Worm (Caenorhabditis elegans): ENCODE data around the gene C18H7.12.

- no peak for TF ChIP-seq scrt-1 (GFP tag; IDR thresholded peaks at IDR 0.05)
- TF ChIP-seq aly-1 (tag; optimal IDR thresholded peaks at IDR 0.05), result no peak
- no peak for TF ChIP-seq ama-1 (optimal IDR thresholded peaks at IDR 0.05)
- TF ChIP-seq tbx-11 (GFP tag; IDR thresholded peaks at IDR 0.05), result no peak
- TF ChIP-seq pes-1 (GFP tag; IDR thresholded peaks at IDR 0.05), result no peak
- TF ChIP-seq ets-7 (tag; optimal IDR thresholded peaks at IDR 0.05), result no peak
- no peak for TF ChIP-seq tra-4 (tag; optimal IDR thresholded peaks at IDR 0.05)
- no peak for TF ChIP-seq flt-1 (GFP tag; IDR thresholded peaks at IDR 0.05)
- no peak for TF ChIP-seq hmg-4 (GFP tag; optimal IDR thresholded peaks at IDR 0.05)
- TF ChIP-seq B0310.2 (tag; optimal IDR thresholded peaks at IDR 0.05), result no peak
- TF ChIP-seq ceh-13 (GFP tag; optimal IDR thresholded peaks at IDR 0.05), result no peak
- no peak for TF ChIP-seq ceh-36 (tag; optimal IDR thresholded peaks at IDR 0.05)
- TF ChIP-seq F13C5.2 (tag; optimal IDR thresholded peaks at IDR 0.05), result no peak
These were observed 43.0 kb upstream of the C18H7.12 start for ce11 chrIV:630598-630997.

Data from whole organism, early embryonic.